Worm (Caenorhabditis elegans): ENCODE data around the gene ska-3.

DNA sequence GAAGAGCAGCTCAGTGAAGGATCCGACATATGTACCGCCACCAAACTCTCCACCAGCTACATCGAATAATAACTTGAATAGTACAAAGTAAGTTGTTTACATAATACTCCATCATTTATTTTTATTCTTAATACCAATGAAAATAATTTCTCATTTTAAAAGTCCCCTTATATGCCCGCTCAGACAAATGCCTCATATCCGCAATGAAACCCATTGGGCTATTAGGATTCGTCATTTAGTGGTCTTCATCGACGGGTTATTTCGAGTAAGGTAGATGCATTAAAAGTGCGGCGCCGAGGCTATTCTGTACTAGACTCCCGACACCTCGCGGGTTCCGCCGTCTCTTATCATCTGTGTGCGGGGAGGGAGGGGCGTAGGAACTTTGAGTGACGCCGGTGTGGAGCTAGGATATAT, 25.1 kb downstream of the ska-3 start:
- TF ChIP-seq unc-62 (GFP tag; optimal IDR thresholded peaks at IDR 0.05) = no peak
- TF ChIP-seq ceh-82 (tag; optimal IDR thresholded peaks at IDR 0.05) = no peak
- peak; percentile 96 for TF ChIP-seq snpc-4 (tag; optimal IDR thresholded peaks at IDR 0.05)
- peak; percentile 23 for TF ChIP-seq lin-13 (GFP tag; optimal IDR thresholded peaks at IDR 0.05)
- no peak for TF ChIP-seq blmp-1 (tag; optimal IDR thresholded peaks at IDR 0.05; ENCODE audit: insufficient read depth)
- TF ChIP-seq zag-1 (tag; optimal IDR thresholded peaks at IDR 0.05) = no peak

All from whole organism, L2 larva.